Worm (Caenorhabditis elegans) whole organism, L2 larva: ENCODE measurements around the gene B0496.11.
A peak's percentile ranks its signal among the peaks of the same experiment; 100 is the strongest.

Source experiments
- C34F6.9 ChIP-seq: fragments of 150-350 bp; optimal IDR thresholded peaks from 2 replicates; lab custom pipeline; 2014; ENCODE audit warnings: missing biosample characterization, missing genetic modification characterization
- F13H6.1 ChIP-seq: sonication (generic microtip); optimal IDR thresholded peaks from 2 replicates; lab custom pipeline; 2016; ENCODE audit warnings: missing genetic modification characterization, missing compliant biosample characterization
- Y55F3AM.14 ChIP-seq: fragments of 200-800 bp; sonication (Bioruptor generic); optimal IDR thresholded peaks from 2 replicates; lab custom pipeline; 2018; ENCODE audit warnings: mild to moderate bottlenecking, missing genetic modification characterization, missing compliant biosample characterization
- ZK546.5 ChIP-seq: sonication (generic microtip); optimal IDR thresholded peaks from 2 replicates; lab custom pipeline; 2017; ENCODE audit warnings: missing biosample characterization, missing genetic modification characterization
- aly-2 ChIP-seq: fragments of 150-350 bp; optimal IDR thresholded peaks from 2 replicates; lab custom pipeline; 2014; ENCODE audit warnings: missing biosample characterization, missing genetic modification characterization
- blmp-1 ChIP-seq: sonication (generic microtip); optimal IDR thresholded peaks from 2 replicates; lab custom pipeline; 2017; ENCODE audit warnings: missing genetic modification characterization, mild to moderate bottlenecking, missing compliant biosample characterization, antibody characterized with exemption, moderate library complexity; ENCODE audit not compliant: insufficient read depth
- ceh-82 ChIP-seq: fragments of 150-350 bp; optimal IDR thresholded peaks from 2 replicates; lab custom pipeline; 2014; ENCODE audit warnings: missing biosample characterization, missing genetic modification characterization
- crh-2 ChIP-seq: sonication (generic microtip); optimal IDR thresholded peaks from 2 replicates; lab custom pipeline; 2017; ENCODE audit warnings: missing biosample characterization, missing genetic modification characterization
- dmd-4 ChIP-seq: sonication (generic microtip); optimal IDR thresholded peaks from 2 replicates; lab custom pipeline; 2017; ENCODE audit warnings: missing biosample characterization, missing genetic modification characterization
- egl-27 ChIP-seq: sonication (generic microtip); optimal IDR thresholded peaks from 3 replicates; lab custom pipeline; 2017; ENCODE audit warnings: missing biosample characterization, missing genetic modification reagents, missing genetic modification characterization
- elt-1 ChIP-seq: fragments of 150-350 bp; optimal IDR thresholded peaks from 2 replicates; lab custom pipeline; 2014; ENCODE audit warnings: missing biosample characterization, missing genetic modification characterization
- elt-3 ChIP-seq: sonication (generic microtip); optimal IDR thresholded peaks from 2 replicates; lab custom pipeline; 2017; ENCODE audit warnings: missing biosample characterization, missing genetic modification characterization
- fos-1 ChIP-seq: fragments of 150-350 bp; optimal IDR thresholded peaks from 2 replicates; lab custom pipeline; 2014; ENCODE audit warnings: missing biosample characterization, missing genetic modification characterization
- lin-11 ChIP-seq: fragments of 150-350 bp; sonication (generic microtip); optimal IDR thresholded peaks from 2 replicates; lab custom pipeline; 2014; ENCODE audit warnings: missing biosample characterization, missing genetic modification characterization, inconsistent platforms, mixed read lengths
- lin-13 ChIP-seq: fragments of 150-350 bp; optimal IDR thresholded peaks from 2 replicates; lab custom pipeline; 2014; ENCODE audit warnings: missing biosample characterization, missing genetic modification reagents, missing genetic modification characterization
- lin-39 ChIP-seq: fragments of 150-350 bp; optimal IDR thresholded peaks from 2 replicates; lab custom pipeline; 2014; ENCODE audit warnings: missing biosample characterization, missing genetic modification reagents, missing genetic modification characterization
- lsy-2 ChIP-seq, 2 experiments: fragments of 150-350 bp in 1 of 2; sonication (generic microtip) in 1 of 2; optimal IDR thresholded peaks; 2 replicates each; lab custom pipeline; 2014 to 2017; ENCODE audit warnings: missing biosample characterization in 2 of 2, missing genetic modification characterization in 2 of 2
- mab-5 ChIP-seq: fragments of 150-350 bp; optimal IDR thresholded peaks from 2 replicates; lab custom pipeline; 2014; ENCODE audit warnings: missing biosample characterization, missing genetic modification characterization
- mbf-1 ChIP-seq: sonication (generic microtip); optimal IDR thresholded peaks from 2 replicates; lab custom pipeline; 2017; ENCODE audit warnings: missing biosample characterization, missing genetic modification characterization
- mdl-1 ChIP-seq, 2 experiments: fragments of 150-350 bp in 1 of 2; sonication (generic microtip) in 1 of 2; optimal IDR thresholded peaks; 2 replicates each; lab custom pipeline; 2017; ENCODE audit warnings: missing biosample characterization in 2 of 2, missing genetic modification characterization in 2 of 2
- nhr-12 ChIP-seq: fragments of 150-350 bp; optimal IDR thresholded peaks from 2 replicates; lab custom pipeline; 2014; ENCODE audit warnings: missing biosample characterization, missing genetic modification characterization
- nhr-129 ChIP-seq: fragments of 150-350 bp; optimal IDR thresholded peaks from 2 replicates; lab custom pipeline; 2014; ENCODE audit warnings: missing biosample characterization, missing genetic modification characterization
- nhr-21 ChIP-seq: fragments of 150-350 bp; optimal IDR thresholded peaks from 2 replicates; lab custom pipeline; 2014; ENCODE audit warnings: missing biosample characterization, missing genetic modification characterization
- nhr-23 ChIP-seq: fragments of 150-350 bp; optimal IDR thresholded peaks from 2 replicates; lab custom pipeline; 2014; ENCODE audit warnings: missing biosample characterization, missing genetic modification reagents, missing genetic modification characterization
- nhr-237 ChIP-seq: fragments of 150-350 bp; optimal IDR thresholded peaks from 2 replicates; lab custom pipeline; 2014; ENCODE audit warnings: missing biosample characterization, missing genetic modification characterization
- nhr-25 ChIP-seq: fragments of 150-350 bp; sonication (generic microtip); optimal IDR thresholded peaks from 3 replicates; lab custom pipeline; 2014; ENCODE audit warnings: missing biosample characterization, missing genetic modification characterization
- nhr-6 ChIP-seq: fragments of 150-350 bp; optimal IDR thresholded peaks from 2 replicates; lab custom pipeline; 2014; ENCODE audit warnings: missing biosample characterization, missing genetic modification characterization
- peb-1 ChIP-seq: fragments of 150-350 bp; optimal IDR thresholded peaks from 2 replicates; lab custom pipeline; 2014; ENCODE audit warnings: missing biosample characterization, missing genetic modification characterization
- sem-4 ChIP-seq: fragments of 150-350 bp; optimal IDR thresholded peaks from 2 replicates; lab custom pipeline; 2014; ENCODE audit warnings: missing biosample characterization, missing genetic modification reagents, missing genetic modification characterization
- skn-1 ChIP-seq: sonication (generic microtip); optimal IDR thresholded peaks from 2 replicates; lab custom pipeline; 2017; ENCODE audit warnings: missing biosample characterization, missing genetic modification characterization
- sma-3 ChIP-seq: sonication (generic microtip); optimal IDR thresholded peaks from 2 replicates; lab custom pipeline; 2016; ENCODE audit warnings: missing genetic modification reagents, missing genetic modification characterization, missing compliant biosample characterization
- sma-9 ChIP-seq, 2 experiments: fragments of 150-350 bp in 1 of 2; sonication (generic microtip) in 1 of 2; optimal IDR thresholded peaks; 2 replicates each; lab custom pipeline; 2014 to 2016; ENCODE audit warnings: missing genetic modification characterization in 2 of 2, mild to moderate bottlenecking in 1 of 2, missing biosample characterization in 1 of 2, missing compliant biosample characterization in 1 of 2, missing genetic modification reagents in 1 of 2, moderate library complexity in 1 of 2
- snpc-4 ChIP-seq: fragments of 150-350 bp; optimal IDR thresholded peaks from 2 replicates; lab custom pipeline; 2014; ENCODE audit warnings: missing biosample characterization, missing genetic modification characterization
- unc-39 ChIP-seq: fragments of 150-350 bp; optimal IDR thresholded peaks from 2 replicates; lab custom pipeline; 2014; ENCODE audit warnings: missing biosample characterization, missing genetic modification characterization
- unc-55 ChIP-seq: fragments of 150-350 bp; sonication (generic microtip); optimal IDR thresholded peaks from 3 replicates; lab custom pipeline; 2014; ENCODE audit warnings: missing biosample characterization, missing genetic modification reagents, missing genetic modification characterization
- unc-62 ChIP-seq: fragments of 150-350 bp; optimal IDR thresholded peaks from 2 replicates; lab custom pipeline; 2014; ENCODE audit warnings: missing biosample characterization, missing genetic modification reagents, missing genetic modification characterization
- zag-1 ChIP-seq: fragments of 150-350 bp; optimal IDR thresholded peaks from 2 replicates; lab custom pipeline; 2014; ENCODE audit warnings: missing biosample characterization, missing genetic modification characterization
- ztf-4 ChIP-seq: fragments of 150-350 bp; optimal IDR thresholded peaks from 2 replicates; lab custom pipeline; 2014; ENCODE audit warnings: missing biosample characterization, missing genetic modification characterization

B0496.11 gene

DNA sequence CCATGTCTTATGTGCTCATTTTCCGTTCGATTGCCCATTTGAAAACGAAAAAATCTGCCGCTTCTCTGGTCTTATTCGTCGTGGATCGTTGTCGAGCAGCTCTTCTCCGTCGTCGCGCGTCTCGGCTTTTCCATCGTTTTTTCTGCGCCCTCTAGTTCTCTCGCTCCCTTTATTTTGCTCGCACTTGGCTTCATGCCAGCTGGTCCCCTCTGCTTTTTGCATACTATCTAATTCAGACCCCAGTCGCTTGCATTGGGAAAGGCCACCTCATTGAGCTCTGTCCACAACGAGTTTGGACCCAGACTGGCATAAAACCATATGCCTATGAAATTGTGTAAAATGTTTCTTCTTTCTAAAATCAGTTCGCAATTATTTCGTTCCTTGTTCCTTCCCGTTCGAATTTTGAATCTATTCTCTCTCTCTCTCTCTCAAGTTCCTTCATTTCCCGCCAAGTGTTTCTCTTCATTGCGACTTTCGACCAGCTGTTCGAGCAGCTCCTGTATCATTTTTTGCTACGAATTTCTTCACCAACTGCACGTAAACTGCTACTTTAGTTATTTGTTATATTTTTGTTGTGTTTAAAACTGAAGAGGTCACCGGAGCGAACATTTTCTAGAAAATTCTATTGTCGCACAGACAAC lies 43.5 kb downstream of the B0496.11 start:
- no peak for TF ChIP-seq mab-5 (tag; lab: Kevin White, UChicago)
- peak; percentile 37 for TF ChIP-seq lin-11 (tag; lab: Kevin White, UChicago)
- TF ChIP-seq mdl-1 (tag; optimal IDR thresholded peaks at IDR 0.05; lab: Kevin White, UChicago): no peak
- TF ChIP-seq sma-9 (GFP tag; optimal IDR thresholded peaks at IDR 0.05; lab: Kevin White, UChicago): peak; percentile 31
- no peak for TF ChIP-seq sma-9 (tag; optimal IDR thresholded peaks at IDR 0.05; lab: Kevin White, UChicago)
- peak; percentile 22 for TF ChIP-seq nhr-129
- no peak for TF ChIP-seq skn-1
- peak; percentile 54 for TF ChIP-seq zag-1 (tag; lab: Kevin White, UChicago)
- TF ChIP-seq nhr-237 (tag; lab: Kevin White, UChicago): no peak
- peak; percentile 61 for TF ChIP-seq F13H6.1
- TF ChIP-seq nhr-6 (tag; lab: Kevin White, UChicago): no peak
- TF ChIP-seq C34F6.9 (tag; lab: Kevin White, UChicago): peak; percentile 22
- TF ChIP-seq unc-55 (GFP tag; lab: Kevin White, UChicago): peak; percentile 17
- no peak for TF ChIP-seq dmd-4 (tag; lab: Kevin White, UChicago)
- no peak for TF ChIP-seq sma-3 (GFP tag; lab: Kevin White, UChicago)
- no peak for TF ChIP-seq crh-2 (tag; lab: Kevin White, UChicago)

DNA sequence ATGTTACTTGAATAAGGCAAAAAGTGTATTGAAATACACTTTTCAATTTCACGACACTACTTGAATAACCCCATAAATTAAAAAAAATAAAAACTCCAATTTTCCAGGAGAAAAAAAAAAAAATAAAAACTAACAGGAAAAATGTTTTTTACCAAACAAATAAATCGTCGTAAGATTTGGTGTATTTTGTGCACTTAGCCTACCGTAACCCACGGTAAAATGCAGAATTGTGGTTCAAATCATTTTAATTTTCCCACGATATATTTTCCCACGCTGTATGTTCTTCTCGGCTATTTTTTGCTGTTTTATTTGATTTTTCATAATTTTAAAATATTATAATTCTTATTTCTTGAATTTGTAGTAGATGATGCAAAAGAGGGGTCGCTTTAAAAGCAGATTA lies 44.0 kb downstream of the B0496.11 start:
- TF ChIP-seq elt-3 (tag; lab: Kevin White, UChicago): no peak
- TF ChIP-seq nhr-129: no peak
- no peak for TF ChIP-seq peb-1 (tag; lab: Kevin White, UChicago)
- TF ChIP-seq blmp-1 (tag; lab: Kevin White, UChicago): no peak
- no peak for TF ChIP-seq elt-1 (tag; lab: Kevin White, UChicago)
- no peak for TF ChIP-seq aly-2 (tag; lab: Kevin White, UChicago)
- no peak for TF ChIP-seq unc-39 (tag; lab: Kevin White, UChicago)
- TF ChIP-seq unc-55 (GFP tag; lab: Kevin White, UChicago): no peak
- no peak for TF ChIP-seq fos-1 (tag; lab: Kevin White, UChicago)
- TF ChIP-seq nhr-12 (tag; lab: Kevin White, UChicago): no peak
- no peak for TF ChIP-seq ZK546.5
- no peak for TF ChIP-seq nhr-23 (tag; lab: Kevin White, UChicago)
- no peak for TF ChIP-seq mbf-1 (tag; lab: Kevin White, UChicago)
- no peak for TF ChIP-seq crh-2 (tag; lab: Kevin White, UChicago)

DNA sequence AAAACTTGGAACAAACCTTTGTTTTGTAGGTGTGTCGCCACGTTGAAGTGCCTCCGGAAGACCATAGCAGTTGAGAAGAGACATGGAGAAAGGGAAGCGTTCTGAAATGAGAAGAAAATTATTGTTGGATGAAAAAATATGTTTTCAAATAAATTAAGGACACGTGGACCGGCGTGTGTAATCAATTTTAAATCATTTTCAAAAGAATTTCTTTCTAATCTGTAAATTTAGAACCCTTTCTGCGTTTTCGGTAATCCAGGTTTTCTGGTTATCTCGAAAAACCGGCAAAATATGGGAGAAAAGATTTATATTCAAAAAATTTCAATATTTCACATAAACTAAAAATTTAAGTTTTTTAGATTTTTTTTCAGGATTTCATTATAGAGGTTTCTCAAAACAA lies 44.9 kb downstream of the B0496.11 start, which contains the start of gene mob-3:
Gene mob-3, minus strand, starts transcription at position 101 of the 400 bp plus-strand sequence.
- TF ChIP-seq snpc-4 (tag; lab: Kevin White, UChicago) (no peak), nhr-25 (tag; lab: Kevin White, UChicago) (no peak), egl-27 (tag; lab: Kevin White, UChicago) (no peak), lin-13 (GFP tag; lab: Kevin White, UChicago) (no peak), lin-39 (tag; lab: Kevin White, UChicago) (no peak), elt-3 (tag; lab: Kevin White, UChicago) (no peak), sma-3 (GFP tag; lab: Kevin White, UChicago) (no peak)

DNA sequence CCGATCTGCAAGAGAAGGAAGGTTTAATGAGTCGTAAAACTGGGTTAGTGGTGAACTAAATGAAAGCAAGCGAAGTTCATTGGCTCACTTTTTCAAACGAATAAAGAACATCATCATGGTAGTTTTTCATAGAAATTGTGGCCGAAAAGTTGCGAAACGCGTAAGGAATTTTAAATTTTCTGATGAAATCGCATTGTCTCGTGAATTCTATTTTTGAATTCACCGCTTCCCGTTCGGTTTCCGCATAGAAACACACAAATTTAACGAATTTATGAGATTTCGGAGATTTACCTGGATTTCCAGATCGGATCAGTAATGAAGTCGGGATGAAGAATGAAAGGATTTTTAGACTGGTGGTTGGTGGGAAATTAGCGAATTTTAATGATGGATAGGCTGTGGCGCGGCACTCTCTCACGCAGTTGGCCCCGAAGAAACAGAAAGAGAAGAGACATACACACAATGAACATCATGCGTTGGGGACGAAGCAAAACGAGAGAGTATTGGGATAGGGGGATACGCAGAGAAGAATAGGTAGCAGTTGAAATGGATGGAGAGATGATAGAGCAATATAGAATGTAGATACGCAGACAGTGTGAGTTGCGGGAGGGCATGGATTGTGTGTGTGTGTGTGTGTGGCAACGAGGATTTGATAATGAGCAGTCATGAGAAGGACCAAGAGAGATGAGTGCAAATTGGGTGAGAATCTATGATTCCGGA lies 46.8 kb downstream of the B0496.11 start:
- TF ChIP-seq mab-5 (tag; lab: Kevin White, UChicago): peak; percentile 57
- peak; percentile 57 for TF ChIP-seq sem-4 (tag; lab: Kevin White, UChicago)
- no peak for TF ChIP-seq nhr-237 (tag; lab: Kevin White, UChicago)
- no peak for TF ChIP-seq skn-1
- TF ChIP-seq nhr-129: peak; percentile 91
- no peak for TF ChIP-seq ceh-82 (tag; lab: Kevin White, UChicago)
- TF ChIP-seq unc-62: no peak
- TF ChIP-seq lin-11 (tag; lab: Kevin White, UChicago): no peak
- TF ChIP-seq nhr-21 (tag; lab: Kevin White, UChicago): peak; percentile 32
- no peak for TF ChIP-seq unc-39 (tag; lab: Kevin White, UChicago)
- TF ChIP-seq sma-9 (GFP tag; optimal IDR thresholded peaks at IDR 0.05; lab: Kevin White, UChicago): peak; percentile 78
- TF ChIP-seq sma-9 (tag; optimal IDR thresholded peaks at IDR 0.05; lab: Kevin White, UChicago): no peak
- TF ChIP-seq egl-27 (tag; lab: Kevin White, UChicago): peak; percentile 53
- TF ChIP-seq lsy-2 (tag; optimal IDR thresholded peaks at IDR 0.05; lab: Kevin White, UChicago): peak; percentile 31 to 65
- TF ChIP-seq peb-1 (tag; lab: Kevin White, UChicago): no peak
- peak; percentile 77 for TF ChIP-seq C34F6.9 (tag; lab: Kevin White, UChicago)
- TF ChIP-seq ztf-4 (tag; lab: Kevin White, UChicago): peak; percentile 9
- no peak for TF ChIP-seq aly-2 (tag; lab: Kevin White, UChicago)
- peak; percentile 10 for TF ChIP-seq nhr-25 (tag; lab: Kevin White, UChicago)
- TF ChIP-seq fos-1 (tag; lab: Kevin White, UChicago): peak; percentile 51
- TF ChIP-seq lin-39 (tag; lab: Kevin White, UChicago): peak; percentile 77
- TF ChIP-seq unc-55 (GFP tag; lab: Kevin White, UChicago): peak; percentile 33
- TF ChIP-seq elt-3 (tag; lab: Kevin White, UChicago): no peak
- peak in 1 of 2 experiments; percentile 35 for TF ChIP-seq mdl-1 (tag; optimal IDR thresholded peaks at IDR 0.05; lab: Kevin White, UChicago)
- peak; percentile 43 for TF ChIP-seq zag-1 (tag; lab: Kevin White, UChicago)
- no peak for TF ChIP-seq Y55F3AM.14
- peak; percentile 82 for TF ChIP-seq F13H6.1
- TF ChIP-seq snpc-4 (tag; lab: Kevin White, UChicago): peak; percentile 34
- TF ChIP-seq mbf-1 (tag; lab: Kevin White, UChicago): no peak
- TF ChIP-seq crh-2 (tag; lab: Kevin White, UChicago): peak; percentile 19
- TF ChIP-seq, all 48 proteins: peak for 18
